Fruit fly (Drosophila melanogaster) S2 (cell line): Measurements from ENCODE around the gene mRpL35.

ENCODE experiments used
- CG8478 ChIP-seq: fragments of >200 bp; optimal IDR thresholded peaks from 2 replicates; lab custom pipeline; 2018
- CTCF ChIP-seq, 2 experiments: fragments of >200 bp; optimal IDR thresholded peaks; 2 replicates each; lab custom pipeline; 2018

Gene mRpL35

dm6 chr3R:22047412-22047811 lies 24.1 kb downstream of the mRpL35 start:
- TF ChIP-seq CTCF (optimal IDR thresholded peaks at IDR 0.05; lab: Kevin White, UChicago) (no peak), CG8478 (lab: Kevin White, UChicago) (no peak)

- TF ChIP-seq CG8478 (lab: Kevin White, UChicago), result no peak
- TF ChIP-seq CTCF (optimal IDR thresholded peaks at IDR 0.05; lab: Kevin White, UChicago), result no peak
These were observed 25.9 kb downstream of the mRpL35 start for dm6 chr3R:22049134-22049796.

dm6 chr3R:22052235-22052634 lies 28.9 kb downstream of the mRpL35 start:
- TF ChIP-seq CTCF (optimal IDR thresholded peaks at IDR 0.05; lab: Kevin White, UChicago), result no peak
- TF ChIP-seq CG8478 (lab: Kevin White, UChicago), result no peak

- TF ChIP-seq CG8478 (lab: Kevin White, UChicago), result no peak
- TF ChIP-seq CTCF (optimal IDR thresholded peaks at IDR 0.05; lab: Kevin White, UChicago), result no peak
These were observed 29.9 kb downstream of the mRpL35 start for dm6 chr3R:22053202-22053601.

- TF ChIP-seq CTCF (optimal IDR thresholded peaks at IDR 0.05; lab: Kevin White, UChicago), result no peak
- TF ChIP-seq CG8478 (lab: Kevin White, UChicago), result no peak
These were observed 30.4 kb downstream of the mRpL35 start for dm6 chr3R:22053740-22054139.

dm6 chr3R:22057083-22057482 lies 33.8 kb downstream of the mRpL35 start:
- no peak for TF ChIP-seq CG8478 (lab: Kevin White, UChicago)
- TF ChIP-seq CTCF (optimal IDR thresholded peaks at IDR 0.05; lab: Kevin White, UChicago), result no peak

dm6 chr3R:22066440-22066839 lies 43.1 kb downstream of the mRpL35 start:
- no peak for TF ChIP-seq CTCF (optimal IDR thresholded peaks at IDR 0.05; lab: Kevin White, UChicago)
- TF ChIP-seq CG8478 (lab: Kevin White, UChicago), result no peak

dm6 chr3R:22067235-22067634 lies 43.9 kb downstream of the mRpL35 start:
- TF ChIP-seq CG8478 (lab: Kevin White, UChicago), result no peak
- TF ChIP-seq CTCF (optimal IDR thresholded peaks at IDR 0.05; lab: Kevin White, UChicago), result no peak

dm6 chr3R:22071628-22072027 lies 48.3 kb downstream of the mRpL35 start:
- TF ChIP-seq CG8478 (lab: Kevin White, UChicago) (no peak), CTCF (optimal IDR thresholded peaks at IDR 0.05; lab: Kevin White, UChicago) (no peak)

- TF ChIP-seq CTCF (optimal IDR thresholded peaks at IDR 0.05; lab: Kevin White, UChicago) (no peak), CG8478 (lab: Kevin White, UChicago) (no peak)
These were observed 49.2 kb downstream of the mRpL35 start for dm6 chr3R:22072553-22072952.
